Worm (Caenorhabditis elegans): ENCODE results near the gene F08F8.10.

The F08F8.10 gene

ce11 chrIII:7387359-7387758 is 30.2 kb upstream of the F08F8.10 start:
- TF ChIP-seq pqm-1 (tag; optimal IDR thresholded peaks at IDR 0.05) (peak; percentile 40), fkh-2 (tag; optimal IDR thresholded peaks at IDR 0.05) (no peak), nhr-12 (tag; optimal IDR thresholded peaks at IDR 0.05) (no peak), mdl-1 (tag; optimal IDR thresholded peaks at IDR 0.05) (peak; percentile 9), elt-1 (tag; optimal IDR thresholded peaks at IDR 0.05) (no peak), snpc-4 (tag; optimal IDR thresholded peaks at IDR 0.05) (peak; percentile 39), unc-62 (GFP tag; optimal IDR thresholded peaks at IDR 0.05) (no peak), ztf-11 (tag; optimal IDR thresholded peaks at IDR 0.05) (no peak), ceh-28 (tag; optimal IDR thresholded peaks at IDR 0.05) (no peak), ZK546.5 (tag; optimal IDR thresholded peaks at IDR 0.05) (no peak), tbx-2 (tag; optimal IDR thresholded peaks at IDR 0.05) (no peak), fos-1 (tag; optimal IDR thresholded peaks at IDR 0.05) (no peak), ama-1 (optimal IDR thresholded peaks at IDR 0.05) (no peak), nhr-28 (tag; optimal IDR thresholded peaks at IDR 0.05) (no peak), unc-39 (tag; optimal IDR thresholded peaks at IDR 0.05) (no peak), elt-3 (tag; optimal IDR thresholded peaks at IDR 0.05) (no peak), pha-4 (tag; optimal IDR thresholded peaks at IDR 0.05) (peak; percentile 44), R02D3.7 (tag; optimal IDR thresholded peaks at IDR 0.05) (no peak), eor-1 (tag; optimal IDR thresholded peaks at IDR 0.05) (no peak), ztf-4 (tag; optimal IDR thresholded peaks at IDR 0.05) (no peak), hmg-11 (tag; optimal IDR thresholded peaks at IDR 0.05) (peak; percentile 50), sea-2 (GFP tag; optimal IDR thresholded peaks at IDR 0.05) (no peak), ceh-82 (tag; optimal IDR thresholded peaks at IDR 0.05) (no peak), daf-12 (tag; optimal IDR thresholded peaks at IDR 0.05) (no peak), egl-5 (tag; optimal IDR thresholded peaks at IDR 0.05) (no peak), lsy-12 (tag; optimal IDR thresholded peaks at IDR 0.05) (peak; percentile 64), nhr-77 (tag; optimal IDR thresholded peaks at IDR 0.05) (no peak), nhr-67 (tag; optimal IDR thresholded peaks at IDR 0.05) (no peak), lin-39 (tag; optimal IDR thresholded peaks at IDR 0.05) (peak; percentile 12), jun-1 (tag; optimal IDR thresholded peaks at IDR 0.05) (no peak), elt-2 (tag; optimal IDR thresholded peaks at IDR 0.05) (peak; percentile 60), ceh-9 (tag; optimal IDR thresholded peaks at IDR 0.05) (no peak), nhr-76 (tag; optimal IDR thresholded peaks at IDR 0.05) (no peak), aly-2 (tag; optimal IDR thresholded peaks at IDR 0.05) (no peak), nhr-43 (tag; optimal IDR thresholded peaks at IDR 0.05; ENCODE audit: poor library complexity, severe bottlenecking) (no peak), egl-27 (tag; optimal IDR thresholded peaks at IDR 0.05) (no peak), nfya-1 (tag; optimal IDR thresholded peaks at IDR 0.05; ENCODE audit: insufficient read depth) (peak; percentile 63), fkh-10 (GFP tag; optimal IDR thresholded peaks at IDR 0.05) (no peak)

- no peak for TF ChIP-seq elt-1 (tag; optimal IDR thresholded peaks at IDR 0.05)
- TF ChIP-seq nhr-43 (tag; optimal IDR thresholded peaks at IDR 0.05; ENCODE audit: poor library complexity, severe bottlenecking) = no peak
- no peak for TF ChIP-seq elt-2 (tag; optimal IDR thresholded peaks at IDR 0.05)
- no peak for TF ChIP-seq nhr-28 (tag; optimal IDR thresholded peaks at IDR 0.05)
- no peak for TF ChIP-seq fkh-2 (tag; optimal IDR thresholded peaks at IDR 0.05)
- no peak for TF ChIP-seq unc-62 (GFP tag; optimal IDR thresholded peaks at IDR 0.05)
- no peak for TF ChIP-seq snpc-4 (tag; optimal IDR thresholded peaks at IDR 0.05)
- no peak for TF ChIP-seq daf-12 (tag; optimal IDR thresholded peaks at IDR 0.05)
- no peak for TF ChIP-seq ztf-4 (tag; optimal IDR thresholded peaks at IDR 0.05)
- no peak for TF ChIP-seq nhr-25 (tag; optimal IDR thresholded peaks at IDR 0.05)
- TF ChIP-seq nhr-77 (tag; optimal IDR thresholded peaks at IDR 0.05) = no peak
- no peak for TF ChIP-seq nhr-12 (tag; optimal IDR thresholded peaks at IDR 0.05)
- TF ChIP-seq nhr-11 (tag; optimal IDR thresholded peaks at IDR 0.05) = no peak
- TF ChIP-seq nhr-76 (tag; optimal IDR thresholded peaks at IDR 0.05) = no peak
- no peak for TF ChIP-seq lin-39 (tag; optimal IDR thresholded peaks at IDR 0.05)
Measured at ce11 chrIII:7385929-7386328, 28.7 kb upstream of the F08F8.10 start, which contains the start of gene trd-1. Gene trd-1, plus strand, starts transcription at chrIII:7386229.

ce11 chrIII:7383733-7384132 is 26.5 kb upstream of the F08F8.10 start, which contains the start of gene tbp-1:
Gene tbp-1, plus strand, starts transcription at chrIII:7384033.
- no peak for TF ChIP-seq pha-4 (tag; optimal IDR thresholded peaks at IDR 0.05)
- TF ChIP-seq fkh-2 (tag; optimal IDR thresholded peaks at IDR 0.05) = no peak
- TF ChIP-seq eor-1 (tag; optimal IDR thresholded peaks at IDR 0.05) = no peak
- TF ChIP-seq ceh-28 (tag; optimal IDR thresholded peaks at IDR 0.05) = no peak
- TF ChIP-seq nhr-43 (tag; optimal IDR thresholded peaks at IDR 0.05; ENCODE audit: poor library complexity, severe bottlenecking) = no peak

Measured in whole organism, L3 larva.